Fruit fly (Drosophila melanogaster) whole organism, embryonic: ENCODE results near the gene RhoBTB.
A peak's percentile ranks its signal among the peaks of the same experiment; 100 is the strongest.

Source experiments
- CG10959 ChIP-seq: fragments of 200-800 bp; sonication (Bioruptor generic); IDR thresholded peaks from 2 replicates; pipeline ENCODE4 v1.3.6; 2022; ENCODE audit warnings: missing biosample characterization, missing genetic modification characterization
- CG14710 ChIP-seq: fragments of 200-800 bp; sonication (Bioruptor generic); optimal IDR thresholded peaks from 3 replicates; lab custom pipeline; 2019; ENCODE audit warnings: missing biosample characterization, mild to moderate bottlenecking, missing genetic modification characterization, moderate library complexity
- CG15514 ChIP-seq: fragments of 200-800 bp; sonication (Bioruptor generic); optimal IDR thresholded peaks from 3 replicates; lab custom pipeline; 2017; ENCODE audit warnings: missing biosample characterization, missing genetic modification characterization, mild to moderate bottlenecking, moderate library complexity, missing genetic modification reagents
- CG17612 ChIP-seq: fragments of 200-800 bp; sonication (Bioruptor generic); IDR thresholded peaks from 2 replicates; pipeline ENCODE4 v1.3.6; 2022; ENCODE audit warnings: missing biosample characterization, missing genetic modification characterization
- CG1832 ChIP-seq: fragments of 200-800 bp; sonication (Bioruptor generic); optimal IDR thresholded peaks from 2 replicates; lab custom pipeline; 2017; ENCODE audit warnings: missing biosample characterization, mild to moderate bottlenecking, missing genetic modification characterization, inconsistent platforms
- CG2116 ChIP-seq: fragments of 200-800 bp; sonication (Bioruptor generic); optimal IDR thresholded peaks from 3 replicates; lab custom pipeline; 2018; ENCODE audit warnings: missing biosample characterization, mild to moderate bottlenecking, missing genetic modification characterization
- CG2129 ChIP-seq: fragments of 200-800 bp; sonication (Bioruptor generic); IDR thresholded peaks from 2 replicates; pipeline ENCODE4 v1.3.6; 2022; ENCODE audit warnings: missing biosample characterization, missing genetic modification characterization; ENCODE audit not compliant: partially characterized antibody
- CG30431 ChIP-seq: fragments of 200-800 bp; sonication (Bioruptor generic); optimal IDR thresholded peaks from 2 replicates; lab custom pipeline; 2017; ENCODE audit warnings: missing biosample characterization, missing genetic modification characterization
- CG31441 ChIP-seq: fragments of 200-800 bp; sonication (Bioruptor generic); IDR thresholded peaks from 2 replicates; pipeline ENCODE4 v1.3.6; 2022; ENCODE audit warnings: missing biosample characterization, missing genetic modification characterization
- CG3838 ChIP-seq: fragments of 200-800 bp; sonication (Bioruptor generic); optimal IDR thresholded peaks from 3 replicates; lab custom pipeline; 2016; ENCODE audit warnings: missing biosample characterization, missing genetic modification characterization
- CG6689 ChIP-seq: fragments of 200-800 bp; sonication (Bioruptor generic); IDR thresholded peaks from 2 replicates; pipeline ENCODE4 v1.3.6; 2022; ENCODE audit warnings: missing biosample characterization, missing genetic modification characterization
- CG8388 ChIP-seq: fragments of 200-800 bp; sonication (Bioruptor generic); optimal IDR thresholded peaks from 2 replicates; lab custom pipeline; 2019; ENCODE audit warnings: missing biosample characterization, mild to moderate bottlenecking, missing genetic modification characterization, moderate library complexity
- CrebB ChIP-seq: fragments of 200-800 bp; sonication (Bioruptor generic); optimal IDR thresholded peaks from 3 replicates; lab custom pipeline; 2018; ENCODE audit warnings: missing biosample characterization, mild to moderate bottlenecking, missing genetic modification characterization
- Dll ChIP-seq: fragments of 200-800 bp; sonication (Bioruptor generic); IDR thresholded peaks from 4 replicates; pipeline ENCODE4 v1.3.6; 2022; ENCODE audit warnings: missing biosample characterization, missing genetic modification characterization; ENCODE audit not compliant: partially characterized antibody
- HLH54F ChIP-seq: fragments of 200-800 bp; sonication (Bioruptor generic); optimal IDR thresholded peaks from 3 replicates; lab custom pipeline; 2016; ENCODE audit warnings: missing biosample characterization, missing genetic modification characterization
- HmgZ ChIP-seq: fragments of 200-800 bp; sonication (Bioruptor generic); optimal IDR thresholded peaks from 2 replicates; lab custom pipeline; 2018; ENCODE audit warnings: missing biosample characterization, mild to moderate bottlenecking, missing genetic modification characterization
- Kr ChIP-seq: fragments of 200-800 bp; sonication (Bioruptor generic); optimal IDR thresholded peaks from 2 replicates; lab custom pipeline; 2017; ENCODE audit warnings: missing biosample characterization, mild to moderate bottlenecking, missing genetic modification characterization
- Lhr ChIP-seq: fragments of 200-800 bp; sonication (Bioruptor generic); optimal IDR thresholded peaks from 3 replicates; lab custom pipeline; 2017; ENCODE audit warnings: mild to moderate bottlenecking, missing biosample characterization, missing genetic modification reagents, missing genetic modification characterization
- Max ChIP-seq: fragments of 200-800 bp; sonication (Bioruptor generic); optimal IDR thresholded peaks from 2 replicates; lab custom pipeline; 2016; ENCODE audit warnings: missing biosample characterization, mild to moderate bottlenecking, missing genetic modification characterization
- Med ChIP-seq: fragments of 200-800 bp; sonication (Bioruptor generic); peaks from one replicate; lab custom pipeline; 2016; ENCODE audit warnings: missing biosample characterization, missing genetic modification characterization, mild to moderate bottlenecking, inconsistent platforms, moderate library complexity
- Mes4 ChIP-seq: fragments of 200-800 bp; sonication (Bioruptor generic); optimal IDR thresholded peaks from 2 replicates; lab custom pipeline; 2016; ENCODE audit warnings: missing biosample characterization, missing genetic modification characterization
- Mrtf ChIP-seq: fragments of 200-800 bp; sonication (Bioruptor generic); IDR thresholded peaks from 3 replicates; pipeline ENCODE4 v1.3.6; 2022; ENCODE audit warnings: missing biosample characterization, missing genetic modification characterization
- Nf-YB ChIP-seq: fragments of 200-800 bp; sonication (Bioruptor generic); optimal IDR thresholded peaks from 3 replicates; lab custom pipeline; 2019; ENCODE audit warnings: missing biosample characterization, mild to moderate bottlenecking, missing genetic modification characterization, moderate library complexity
- Oli ChIP-seq: fragments of 200-800 bp; sonication (Bioruptor generic); optimal IDR thresholded peaks from 2 replicates; lab custom pipeline; 2018; ENCODE audit warnings: missing biosample characterization, mild to moderate bottlenecking, missing genetic modification characterization, moderate library complexity
- Stat92E ChIP-seq, 3 experiments: fragments of >200 bp in 2 of 3; fragments of 200-800 bp in 1 of 3; sonication (Bioruptor generic) in 1 of 3; optimal IDR thresholded peaks; 2 replicates each; lab custom pipeline; 2017 to 2019; ENCODE audit warnings: missing biosample characterization in 3 of 3, missing genetic modification characterization in 3 of 3, mild to moderate bottlenecking in 1 of 3, moderate library complexity in 1 of 3
- Trl ChIP-seq, 3 experiments: fragments of >200 bp in 2 of 3; fragments of 200-800 bp in 1 of 3; sonication (Bioruptor generic) in 1 of 3; optimal IDR thresholded peaks; 2 replicates in 1 of 3; 3 replicates in 2 of 3; lab custom pipeline; 2016 to 2017; ENCODE audit warnings: missing biosample characterization in 1 of 3, missing genetic modification characterization in 1 of 3
- Usf ChIP-seq: fragments of 200-800 bp; sonication (Bioruptor generic); optimal IDR thresholded peaks from 2 replicates; lab custom pipeline; 2017; ENCODE audit warnings: missing genotype, missing biosample characterization, missing genetic modification characterization
- ac ChIP-seq: fragments of 200-800 bp; sonication (Bioruptor generic); optimal IDR thresholded peaks from 3 replicates; lab custom pipeline; 2017; ENCODE audit warnings: missing biosample characterization, mild to moderate bottlenecking, missing genetic modification characterization
- amos ChIP-seq: fragments of 200-800 bp; sonication (Bioruptor generic); IDR thresholded peaks from 2 replicates; pipeline ENCODE4 v1.3.6; 2022; ENCODE audit warnings: missing biosample characterization, missing genetic modification characterization; ENCODE audit not compliant: partially characterized antibody
- ato ChIP-seq: fragments of 200-800 bp; sonication (Bioruptor generic); IDR thresholded peaks from 2 replicates; pipeline ENCODE4 v1.3.6; 2022; ENCODE audit warnings: missing biosample characterization, missing genetic modification characterization; ENCODE audit not compliant: partially characterized antibody
- cg ChIP-seq: fragments of 200-800 bp; sonication (Bioruptor generic); optimal IDR thresholded peaks from 3 replicates; lab custom pipeline; 2019; ENCODE audit warnings: missing biosample characterization, mild to moderate bottlenecking, missing genetic modification characterization, moderate library complexity
- crol ChIP-seq: fragments of 200-800 bp; sonication (Bioruptor generic); IDR thresholded peaks from 2 replicates; pipeline ENCODE4 v1.3.6; 2022; ENCODE audit warnings: missing biosample characterization, missing genetic modification characterization
- exex ChIP-seq: fragments of 200-800 bp; sonication (Bioruptor generic); optimal IDR thresholded peaks from 4 replicates; lab custom pipeline; 2018; ENCODE audit warnings: missing biosample characterization, mild to moderate bottlenecking, missing genetic modification characterization, moderate library complexity
- gcm ChIP-seq: fragments of 200-800 bp; sonication (Bioruptor generic); optimal IDR thresholded peaks from 2 replicates; lab custom pipeline; 2019; ENCODE audit warnings: missing biosample characterization, mild to moderate bottlenecking, missing genetic modification characterization, moderate library complexity
- jing ChIP-seq: fragments of 200-800 bp; sonication (Bioruptor generic); optimal IDR thresholded peaks from 2 replicates; lab custom pipeline; 2018; ENCODE audit warnings: missing biosample characterization, mild to moderate bottlenecking, missing genetic modification characterization
- klu ChIP-seq: fragments of 200-800 bp; sonication (Bioruptor generic); IDR thresholded peaks from 2 replicates; pipeline ENCODE4 v1.3.6; 2022; ENCODE audit warnings: missing biosample characterization, missing genetic modification characterization
- mam ChIP-seq: fragments of 200-800 bp; sonication (Bioruptor generic); optimal IDR thresholded peaks from 3 replicates; lab custom pipeline; 2016; ENCODE audit warnings: missing biosample characterization, missing genetic modification characterization
- odd ChIP-seq: fragments of 200-800 bp; sonication (Bioruptor generic); optimal IDR thresholded peaks from 2 replicates; lab custom pipeline; 2017; ENCODE audit warnings: missing biosample characterization, mild to moderate bottlenecking, missing genetic modification characterization
- otp ChIP-seq: fragments of 200-800 bp; sonication (Bioruptor generic); IDR thresholded peaks from 3 replicates; pipeline ENCODE4, ENCODE4 v1.3.6; 2022; ENCODE audit warnings: missing biosample characterization, missing genetic modification characterization
- pb ChIP-seq: fragments of 200-800 bp; sonication (Bioruptor generic); optimal IDR thresholded peaks from 3 replicates; lab custom pipeline; 2016; ENCODE audit warnings: missing biosample characterization, missing genetic modification characterization
- slp2 ChIP-seq: fragments of 200-800 bp; sonication (Bioruptor generic); optimal IDR thresholded peaks from 2 replicates; lab custom pipeline; 2016; ENCODE audit warnings: missing biosample characterization, missing genetic modification characterization
- tio ChIP-seq: fragments of 200-800 bp; sonication (Bioruptor generic); optimal IDR thresholded peaks from 2 replicates; lab custom pipeline; 2017; ENCODE audit warnings: missing biosample characterization, missing genetic modification characterization, inconsistent platforms
- trem ChIP-seq: fragments of 200-800 bp; optimal IDR thresholded peaks from 3 replicates; lab custom pipeline; 2019; ENCODE audit warnings: missing biosample characterization, mild to moderate bottlenecking, missing genetic modification characterization, moderate library complexity
- vvl ChIP-seq: fragments of 200-800 bp; sonication (Bioruptor generic); IDR thresholded peaks from 2 replicates; pipeline ENCODE4 v1.3.6; 2022; ENCODE audit warnings: missing biosample characterization, missing genetic modification characterization
- z ChIP-seq: fragments of 200-800 bp; sonication (Bioruptor generic); IDR thresholded peaks from 3 replicates; pipeline ENCODE4 v1.3.6; 2022; ENCODE audit warnings: missing biosample characterization, missing genetic modification characterization

The RhoBTB gene

DNA sequence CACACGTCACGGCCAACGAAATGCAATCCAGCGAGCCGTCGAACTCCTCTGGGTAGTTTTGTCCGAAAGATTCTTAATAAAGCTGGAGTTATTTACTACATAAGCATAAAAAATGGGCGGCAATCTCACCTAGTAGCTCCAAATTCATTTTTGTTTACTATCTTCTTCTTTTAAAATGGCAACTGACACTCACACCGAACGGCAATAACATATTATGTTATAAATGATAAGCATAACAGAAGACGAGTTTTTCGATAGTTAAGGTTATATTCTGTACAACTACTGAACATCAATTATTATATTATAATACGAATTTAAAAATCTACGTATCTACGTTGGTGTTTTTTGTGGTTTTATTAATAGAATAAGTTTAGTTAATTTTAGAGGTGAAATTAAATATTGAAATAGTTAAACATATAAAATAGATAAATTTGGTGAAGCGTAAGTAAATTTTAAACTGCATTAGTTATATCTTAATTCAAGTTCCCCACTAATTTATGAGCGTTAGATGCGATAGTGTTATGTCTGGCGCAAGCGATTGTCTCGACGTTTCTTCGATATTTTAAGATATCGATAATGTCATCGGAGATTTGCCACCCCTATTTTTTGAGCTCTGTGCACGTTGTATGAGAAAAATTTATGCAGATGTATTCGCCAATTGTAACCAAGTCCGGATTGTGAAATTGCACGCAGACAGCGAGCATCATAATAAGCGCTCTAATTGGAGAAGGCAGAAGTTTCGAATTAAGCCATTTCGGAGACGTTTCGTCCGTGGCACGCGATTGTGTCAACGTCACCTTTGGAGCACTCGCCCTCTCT, 28.1 kb upstream of the RhoBTB start, which contains the start of the genes Rbbp5 and eRF1 (continued):
- TF ChIP-seq CG17612 (GFP tag; lab: Robert Waterston, UW): peak; percentile 41; the same call in 1 of the 2 replicates
- TF ChIP-seq gcm (GFP tag; lab: Kevin White, UChicago): no peak
- peak; percentile 44 for TF ChIP-seq Oli (tag; lab: Kevin White, UChicago)
- peak; percentile 29 for TF ChIP-seq CG3838 (GFP tag; lab: Kevin White, UChicago)
- peak; percentile 86 for TF ChIP-seq CG14710
- no peak for TF ChIP-seq odd (GFP tag; lab: Kevin White, UChicago)
- no peak; the same call in 1 of the 2 replicates for TF ChIP-seq CG10959 (GFP tag; lab: Robert Waterston, UW)

DNA sequence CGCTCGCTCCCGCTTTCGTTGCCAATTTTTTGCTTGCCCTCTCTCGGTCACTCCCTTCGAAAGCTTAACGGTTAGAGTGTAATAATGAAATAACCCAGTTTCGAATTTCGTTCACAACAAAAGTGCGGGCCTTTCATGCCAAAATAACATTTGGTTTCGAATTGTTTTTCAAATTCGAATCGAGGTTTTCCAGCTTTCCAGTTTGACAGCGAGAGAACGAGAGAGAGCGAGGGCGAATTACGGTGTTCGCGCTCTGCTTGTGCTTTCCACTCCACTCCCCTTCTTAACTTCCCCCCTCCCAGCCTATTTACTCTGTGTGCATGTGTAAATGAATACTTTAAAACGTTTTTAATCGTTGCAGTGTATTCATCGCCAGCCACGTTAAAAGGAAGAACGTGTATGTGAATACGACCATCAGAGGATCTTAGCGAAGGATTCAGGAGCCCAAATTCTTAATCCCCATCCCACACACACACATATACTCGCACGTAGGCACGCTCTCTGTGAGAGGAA, 27.4 kb upstream of the RhoBTB start:
- TF ChIP-seq otp (GFP tag; lab: Robert Waterston, UW) (0 out of 3 replicates have a peak, but pooled peaks have one; percentile 23), CG15514 (no peak), Usf (GFP tag; lab: Kevin White, UChicago) (no peak), CG2129 (no peak), klu (GFP tag; lab: Robert Waterston, UW) (no peak), CG1832 (peak; percentile 84), tio (GFP tag; lab: Kevin White, UChicago) (no peak), ato (GFP tag; lab: Robert Waterston, UW) (no peak), cg (peak; percentile 53), amos (GFP tag; lab: Robert Waterston, UW) (no peak), CG8388 (GFP tag; lab: Kevin White, UChicago) (no peak), ac (GFP tag; lab: Kevin White, UChicago) (no peak), mam (no peak), Kr (GFP tag; lab: Kevin White, UChicago) (no peak), pb (GFP tag; lab: Kevin White, UChicago) (no peak), Trl (optimal IDR thresholded peaks at IDR 0.05; lab: Kevin White, UChicago) (peak; percentile 70 to 91), Trl (GFP tag; optimal IDR thresholded peaks at IDR 0.05; lab: Kevin White, UChicago) (no peak), trem (tag; lab: Kevin White, UChicago) (no peak), Mrtf (no peak), z (GFP tag; lab: Robert Waterston, UW) (peak; percentile 51; the same call in 1 of the 3 replicates), crol (GFP tag; lab: Robert Waterston, UW) (peak; percentile 94), exex (tag; lab: Kevin White, UChicago) (no peak), CG2116 (GFP tag; lab: Kevin White, UChicago) (no peak), slp2 (GFP tag; lab: Kevin White, UChicago) (no peak), HLH54F (GFP tag; lab: Kevin White, UChicago) (no peak), Med (GFP tag; lab: Kevin White, UChicago) (peak; percentile 25)

DNA sequence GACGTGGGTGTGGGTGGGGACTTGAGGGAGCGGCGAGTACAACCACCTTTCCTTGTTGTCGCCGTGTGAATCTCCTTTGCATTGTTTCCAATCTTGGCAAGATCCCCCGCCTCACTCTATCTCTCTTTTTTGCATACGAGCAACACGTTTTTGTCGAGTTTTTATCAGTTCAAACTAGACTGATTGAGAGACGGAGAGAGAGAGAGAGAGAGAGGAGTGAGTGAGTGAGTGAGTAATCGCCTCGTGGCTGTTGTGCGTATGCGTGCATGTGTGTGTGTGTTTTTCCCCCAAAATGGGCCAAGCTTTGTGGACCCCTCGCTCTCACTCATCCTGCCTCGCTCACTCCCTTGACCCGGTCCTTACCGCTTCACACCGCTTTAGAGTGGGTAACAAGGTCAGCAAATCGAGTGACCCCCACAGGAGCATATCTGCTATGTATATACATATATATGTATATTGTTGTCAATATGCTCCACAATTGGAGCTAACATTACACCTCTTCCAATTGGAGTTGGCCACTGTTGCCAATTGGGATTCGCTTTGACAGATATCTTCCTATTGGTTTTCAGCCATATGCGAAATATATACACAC, 26.6 kb upstream of the RhoBTB start:
- TF ChIP-seq Mes4: no peak
- TF ChIP-seq CG31441 (GFP tag; lab: Robert Waterston, UW): no peak
- TF ChIP-seq Dll (GFP tag; lab: Robert Waterston, UW): peak; percentile 33; the same call in 2 of the 4 replicates
- 0 out of 2 replicates have a peak, but pooled peaks have one; percentile 10 for TF ChIP-seq vvl (GFP tag; lab: Robert Waterston, UW)
- TF ChIP-seq Lhr: no peak
- no peak for TF ChIP-seq CrebB
- TF ChIP-seq Nf-YB (GFP tag; lab: Kevin White, UChicago): peak; percentile 63
- TF ChIP-seq jing (GFP tag; lab: Kevin White, UChicago): no peak
- peak; percentile 0 for TF ChIP-seq HmgZ
- TF ChIP-seq Max (GFP tag; lab: Kevin White, UChicago): no peak
- no peak for TF ChIP-seq CG30431 (GFP tag; lab: Kevin White, UChicago)
- no peak for TF ChIP-seq CG6689 (GFP tag; lab: Robert Waterston, UW)
- TF ChIP-seq Stat92E (GFP tag; optimal IDR thresholded peaks at IDR 0.05; lab: Kevin White, UChicago): no peak
